Fruit fly (Drosophila melanogaster) whole organism, embryonic: ENCODE data around the gene CG7879.

Experiments
- Aef1 ChIP-seq: fragments of 200-800 bp; sonication (Bioruptor generic); IDR thresholded peaks from 3 replicates; pipeline ENCODE4 v1.3.6; 2022; ENCODE audit warnings: missing biosample characterization, missing genetic modification characterization
- Atf-2 ChIP-seq: fragments of 200-800 bp; sonication (Bioruptor generic); optimal IDR thresholded peaks from 2 replicates; lab custom pipeline; 2016; ENCODE audit warnings: missing biosample characterization, missing genetic modification characterization
- Bdp1 ChIP-seq: fragments of 200-800 bp; sonication (Bioruptor generic); optimal IDR thresholded peaks from 3 replicates; lab custom pipeline; 2016; ENCODE audit warnings: missing biosample characterization, missing genetic modification characterization
- Bgb ChIP-seq: fragments of 200-800 bp; sonication (Bioruptor generic); IDR thresholded peaks from 2 replicates; pipeline ENCODE4 v1.3.6; 2022; ENCODE audit warnings: missing biosample characterization, missing genetic modification characterization; ENCODE audit not compliant: partially characterized antibody
- CG10462 ChIP-seq: fragments of 200-800 bp; sonication (Bioruptor generic); optimal IDR thresholded peaks from 2 replicates; lab custom pipeline; 2016; ENCODE audit warnings: missing biosample characterization, missing genetic modification characterization
- CG11093 ChIP-seq: fragments of 200-800 bp; sonication (Bioruptor generic); IDR thresholded peaks from 3 replicates; pipeline ENCODE4 v1.3.6; 2022; ENCODE audit warnings: missing biosample characterization, missing genetic modification characterization
- CG13424 ChIP-seq: fragments of 200-800 bp; sonication (Bioruptor generic); optimal IDR thresholded peaks from 2 replicates; lab custom pipeline; 2019; ENCODE audit warnings: missing biosample characterization, mild to moderate bottlenecking, missing genetic modification characterization, moderate library complexity
- CG13624 ChIP-seq: fragments of 200-800 bp; sonication (Bioruptor generic); optimal IDR thresholded peaks from 2 replicates; lab custom pipeline; 2016; ENCODE audit warnings: missing biosample characterization, missing genetic modification characterization
- CG15073 ChIP-seq: fragments of 200-800 bp; sonication (Bioruptor generic); optimal IDR thresholded peaks from 2 replicates; lab custom pipeline; 2016; ENCODE audit warnings: missing biosample characterization, missing genetic modification characterization
- CG15601 ChIP-seq: fragments of 200-800 bp; sonication (Bioruptor generic); optimal IDR thresholded peaks from 3 replicates; lab custom pipeline; 2019; ENCODE audit warnings: missing biosample characterization, mild to moderate bottlenecking, missing genetic modification characterization, moderate library complexity
- CG31441 ChIP-seq: fragments of 200-800 bp; sonication (Bioruptor generic); IDR thresholded peaks from 2 replicates; pipeline ENCODE4 v1.3.6; 2022; ENCODE audit warnings: missing biosample characterization, missing genetic modification characterization
- CG4360 ChIP-seq: fragments of 200-800 bp; sonication (Bioruptor generic); IDR thresholded peaks from 2 replicates; pipeline ENCODE4 v1.3.6; 2022; ENCODE audit warnings: missing biosample characterization, missing genetic modification characterization
- CG6689 ChIP-seq: fragments of 200-800 bp; sonication (Bioruptor generic); IDR thresholded peaks from 2 replicates; pipeline ENCODE4 v1.3.6; 2022; ENCODE audit warnings: missing biosample characterization, missing genetic modification characterization
- CG6765 ChIP-seq: fragments of 200-800 bp; sonication (Bioruptor generic); optimal IDR thresholded peaks from 3 replicates; lab custom pipeline; 2017; ENCODE audit warnings: missing biosample characterization, mild to moderate bottlenecking, missing genetic modification characterization
- CG7786 ChIP-seq: fragments of 200-800 bp; sonication (Bioruptor generic); optimal IDR thresholded peaks from 2 replicates; lab custom pipeline; 2016; ENCODE audit warnings: missing biosample characterization, missing genetic modification characterization
- CG7839 ChIP-seq: fragments of 200-800 bp; sonication (Bioruptor generic); optimal IDR thresholded peaks from 3 replicates; lab custom pipeline; 2018; ENCODE audit warnings: missing biosample characterization, mild to moderate bottlenecking, missing genetic modification characterization, moderate library complexity
- CG7963 ChIP-seq: fragments of 200-800 bp; sonication (Bioruptor generic); IDR thresholded peaks from 3 replicates; pipeline ENCODE4 v1.3.6; 2022; ENCODE audit warnings: missing biosample characterization, missing genetic modification characterization; ENCODE audit not compliant: partially characterized antibody
- CG8281 ChIP-seq: fragments of 200-800 bp; sonication (Bioruptor generic); optimal IDR thresholded peaks from 2 replicates; lab custom pipeline; 2018; ENCODE audit warnings: missing biosample characterization, mild to moderate bottlenecking, missing genetic modification characterization, moderate library complexity
- CG8388 ChIP-seq: fragments of 200-800 bp; sonication (Bioruptor generic); optimal IDR thresholded peaks from 2 replicates; lab custom pipeline; 2019; ENCODE audit warnings: missing biosample characterization, mild to moderate bottlenecking, missing genetic modification characterization, moderate library complexity
- Eip74EF ChIP-seq, 2 experiments: fragments of 200-800 bp in 1 of 2; fragments of >200 bp in 1 of 2; sonication (Bioruptor generic) in 1 of 2; optimal IDR thresholded peaks; 2 replicates each; lab custom pipeline; 2017 to 2019; ENCODE audit warnings: missing biosample characterization in 2 of 2, missing genetic modification characterization in 2 of 2, mild to moderate bottlenecking in 1 of 2, moderate library complexity in 1 of 2
- Fer2 ChIP-seq: fragments of 200-800 bp; sonication (Bioruptor generic); optimal IDR thresholded peaks from 2 replicates; lab custom pipeline; 2018; ENCODE audit warnings: missing biosample characterization, mild to moderate bottlenecking, missing genetic modification characterization, moderate library complexity
- Gug ChIP-seq: fragments of 200-800 bp; sonication (Bioruptor generic); IDR thresholded peaks from 4 replicates; pipeline ENCODE4 v1.3.6; 2022; ENCODE audit warnings: missing biosample characterization, missing genetic modification characterization
- HmgZ ChIP-seq: fragments of 200-800 bp; sonication (Bioruptor generic); optimal IDR thresholded peaks from 2 replicates; lab custom pipeline; 2018; ENCODE audit warnings: missing biosample characterization, mild to moderate bottlenecking, missing genetic modification characterization
- Jarid2 ChIP-seq: fragments of 200-800 bp; sonication (Bioruptor generic); optimal IDR thresholded peaks from 3 replicates; lab custom pipeline; 2017; ENCODE audit warnings: mild to moderate bottlenecking, missing biosample characterization, missing genetic modification reagents, missing genetic modification characterization
- NK7.1 ChIP-seq: fragments of 200-800 bp; sonication (Bioruptor generic); optimal IDR thresholded peaks from 3 replicates; lab custom pipeline; 2016; ENCODE audit warnings: missing biosample characterization, missing genetic modification characterization
- Scr ChIP-seq: fragments of 200-800 bp; sonication (Bioruptor generic); IDR thresholded peaks from 2 replicates; pipeline ENCODE4 v1.3.6; 2022; ENCODE audit warnings: missing biosample characterization, missing genetic modification characterization; ENCODE audit not compliant: partially characterized antibody
- Six4 ChIP-seq: fragments of 200-800 bp; sonication (Bioruptor generic); optimal IDR thresholded peaks from 2 replicates; lab custom pipeline; 2016; ENCODE audit warnings: missing biosample characterization, missing genetic modification characterization
- Spps ChIP-seq: fragments of 200-800 bp; sonication (Bioruptor generic); optimal IDR thresholded peaks from 2 replicates; lab custom pipeline; 2018; ENCODE audit warnings: missing biosample characterization, mild to moderate bottlenecking, missing genetic modification characterization
- Tbp ChIP-seq: fragments of >200 bp; optimal IDR thresholded peaks from 2 replicates; lab custom pipeline; 2018; ENCODE audit warnings: missing biosample characterization, missing genetic modification characterization
- ase ChIP-seq: fragments of 200-800 bp; sonication (Bioruptor generic); IDR thresholded peaks from 3 replicates; pipeline ENCODE4 v1.3.6; 2022; ENCODE audit warnings: missing biosample characterization, missing genetic modification characterization
- fd3F ChIP-seq: fragments of 200-800 bp; sonication (Bioruptor generic); optimal IDR thresholded peaks from 2 replicates; lab custom pipeline; 2018; ENCODE audit warnings: missing biosample characterization, mild to moderate bottlenecking, missing genetic modification characterization, moderate library complexity
- fd96Cb ChIP-seq: fragments of 200-800 bp; sonication (Bioruptor generic); optimal IDR thresholded peaks from 2 replicates; lab custom pipeline; 2018; ENCODE audit warnings: missing biosample characterization, mild to moderate bottlenecking, missing genetic modification characterization, moderate library complexity
- gcm2 ChIP-seq: fragments of 200-800 bp; sonication (Bioruptor generic); optimal IDR thresholded peaks from 2 replicates; lab custom pipeline; 2016; ENCODE audit warnings: missing biosample characterization, missing genetic modification characterization
- klu ChIP-seq: fragments of 200-800 bp; sonication (Bioruptor generic); IDR thresholded peaks from 2 replicates; pipeline ENCODE4 v1.3.6; 2022; ENCODE audit warnings: missing biosample characterization, missing genetic modification characterization
- knrl ChIP-seq: fragments of 200-800 bp; sonication (Bioruptor generic); IDR thresholded peaks from 3 replicates; pipeline ENCODE4 v1.3.6; 2022; ENCODE audit warnings: missing biosample characterization, missing genetic modification characterization; ENCODE audit not compliant: partially characterized antibody
- lov ChIP-seq, 2 experiments: fragments of 200-800 bp in 1 of 2; fragments of >200 bp in 1 of 2; sonication (Bioruptor generic) in 1 of 2; IDR thresholded peaks in 1 of 2; optimal IDR thresholded peaks in 1 of 2; 2 replicates in 1 of 2; 3 replicates in 1 of 2; pipeline versions ENCODE4 v1.3.6 to Lab custom; 2017 to 2022; ENCODE audit warnings: missing biosample characterization in 1 of 2, missing genetic modification characterization in 1 of 2
- nerfin-2 ChIP-seq: fragments of 200-800 bp; sonication (Bioruptor generic); IDR thresholded peaks from 2 replicates; pipeline ENCODE4 v1.3.6; 2022; ENCODE audit warnings: missing biosample characterization, missing genetic modification characterization; ENCODE audit not compliant: partially characterized antibody
- nmo ChIP-seq: fragments of 200-800 bp; sonication (Bioruptor generic); optimal IDR thresholded peaks from 2 replicates; lab custom pipeline; 2018; ENCODE audit warnings: missing biosample characterization, mild to moderate bottlenecking, missing genetic modification characterization, moderate library complexity
- org-1 ChIP-seq: fragments of 200-800 bp; sonication (Bioruptor generic); optimal IDR thresholded peaks from 2 replicates; lab custom pipeline; 2017; ENCODE audit warnings: missing biosample characterization, missing genetic modification characterization
- pfk ChIP-seq: fragments of 200-800 bp; sonication (Bioruptor generic); optimal IDR thresholded peaks from 2 replicates; lab custom pipeline; 2018; ENCODE audit warnings: missing biosample characterization, mild to moderate bottlenecking, missing genetic modification characterization, moderate library complexity
- pho ChIP-seq: fragments of 200-800 bp; sonication (Bioruptor generic); optimal IDR thresholded peaks from 2 replicates; lab custom pipeline; 2016; ENCODE audit warnings: missing biosample characterization, missing genetic modification characterization
- prd ChIP-seq, 3 experiments: fragments of >200 bp in 2 of 3; fragments of 200-800 bp in 1 of 3; sonication (Bioruptor generic) in 1 of 3; optimal IDR thresholded peaks in 2 of 3; IDR thresholded peaks in 1 of 3; 2 replicates in 2 of 3; 3 replicates in 1 of 3; pipeline versions ENCODE4 v1.3.6 to Lab custom; 2017 to 2022; ENCODE audit warnings: missing biosample characterization in 1 of 3, missing genetic modification characterization in 1 of 3
- row ChIP-seq: fragments of 200-800 bp; sonication (Bioruptor generic); IDR thresholded peaks from 3 replicates; pipeline ENCODE4 v1.3.6; 2022; ENCODE audit warnings: missing biosample characterization, missing genetic modification characterization
- salm ChIP-seq: fragments of 200-800 bp; sonication (Bioruptor generic); optimal IDR thresholded peaks from 2 replicates; lab custom pipeline; 2018; ENCODE audit warnings: missing biosample characterization, mild to moderate bottlenecking, missing genetic modification characterization
- sd ChIP-seq: fragments of 200-800 bp; sonication (Bioruptor generic); optimal IDR thresholded peaks from 3 replicates; lab custom pipeline; 2018; ENCODE audit warnings: missing biosample characterization, mild to moderate bottlenecking, missing genetic modification characterization, moderate library complexity
- tup ChIP-seq: fragments of 200-800 bp; sonication (Bioruptor generic); optimal IDR thresholded peaks from 2 replicates; lab custom pipeline; 2016; ENCODE audit warnings: missing biosample characterization, mild to moderate bottlenecking, missing genetic modification characterization, moderate library complexity
- unpg ChIP-seq: fragments of 200-800 bp; sonication (Bioruptor generic); optimal IDR thresholded peaks from 3 replicates; lab custom pipeline; 2018; ENCODE audit warnings: missing biosample characterization, mild to moderate bottlenecking, missing genetic modification characterization, moderate library complexity
- zen ChIP-seq: fragments of 200-800 bp; sonication (Bioruptor generic); optimal IDR thresholded peaks from 3 replicates; lab custom pipeline; 2018; ENCODE audit warnings: missing biosample characterization, mild to moderate bottlenecking, missing genetic modification characterization, moderate library complexity

CG7879 gene

dm6 chr3L:1584003-1584402 lies 15.6 kb upstream of the CG7879 start (continued):
- TF ChIP-seq HmgZ (tag; lab: Kevin White, UChicago) (peak; percentile 39), fd3F (peak; percentile 7), CG13424 (tag; lab: Kevin White, UChicago) (peak; percentile 46), CG15601 (tag; lab: Kevin White, UChicago) (peak; percentile 59), nmo (GFP tag; lab: Kevin White, UChicago) (peak; percentile 73), Fer2 (no peak), Bgb (GFP tag; lab: Robert Waterston, UW) (no peak), CG4360 (GFP tag; lab: Robert Waterston, UW) (no peak), Jarid2 (no peak), lov (optimal IDR thresholded peaks at IDR 0.05; lab: Kevin White, UChicago) (no peak), lov (GFP tag; IDR thresholded peaks at IDR 0.05; lab: Robert Waterston, UW) (0 out of 3 replicates have a peak, but pooled peaks have one; percentile 69), Eip74EF (GFP tag; optimal IDR thresholded peaks at IDR 0.05; lab: Kevin White, UChicago) (peak in 1 of 2 experiments; percentile 46), CG31441 (GFP tag; lab: Robert Waterston, UW) (peak; percentile 77), pho (no peak), pfk (GFP tag; lab: Kevin White, UChicago) (no peak), CG15073 (no peak), klu (GFP tag; lab: Robert Waterston, UW) (0 out of 2 replicates have a peak, but pooled peaks have one; percentile 10), row (GFP tag; lab: Robert Waterston, UW) (peak; percentile 68), Tbp (no peak), nerfin-2 (no peak), CG8281 (tag; lab: Kevin White, UChicago) (no peak), CG10462 (GFP tag; lab: Kevin White, UChicago) (peak; percentile 29), Spps (tag; lab: Kevin White, UChicago) (peak; percentile 0), unpg (GFP tag; lab: Kevin White, UChicago) (peak; percentile 68), CG11093 (0 out of 3 replicates have a peak, but pooled peaks have one; percentile 14), fd96Cb (no peak), org-1 (peak; percentile 45), Scr (GFP tag; lab: Robert Waterston, UW) (no peak), Six4 (GFP tag; lab: Kevin White, UChicago) (peak; percentile 16), Bdp1 (GFP tag; lab: Kevin White, UChicago) (peak; percentile 17), Gug (GFP tag; lab: Robert Waterston, UW) (peak; percentile 44; the same call in 2 of the 4 replicates), CG6765 (GFP tag; lab: Kevin White, UChicago) (no peak), salm (tag; lab: Kevin White, UChicago) (peak; percentile 6), CG13624 (GFP tag; lab: Kevin White, UChicago) (peak; percentile 55), NK7.1 (peak; percentile 14), CG7786 (peak; percentile 26), CG7839 (tag; lab: Kevin White, UChicago) (peak; percentile 72), knrl (GFP tag; lab: Robert Waterston, UW) (no peak), CG7963 (GFP tag; lab: Robert Waterston, UW) (no peak), CG8388 (peak; percentile 62), zen (tag; lab: Kevin White, UChicago) (no peak), prd (optimal IDR thresholded peaks at IDR 0.05; lab: Kevin White, UChicago) (no peak), prd (GFP tag; IDR thresholded peaks at IDR 0.05; lab: Robert Waterston, UW) (peak; percentile 86), gcm2 (no peak), tup (GFP tag; lab: Kevin White, UChicago) (no peak), ase (GFP tag; lab: Robert Waterston, UW) (peak; percentile 55; the same call in 2 of the 3 replicates), Aef1 (0 out of 3 replicates have a peak, but pooled peaks have one; percentile 13), Atf-2 (peak; percentile 47), CG6689 (GFP tag; lab: Robert Waterston, UW) (peak; percentile 75), sd (tag; lab: Kevin White, UChicago) (no peak)
